Worm (Caenorhabditis elegans) whole organism, L4 larva: ENCODE measurements around the gene bcat-1.
A peak's percentile ranks its signal among the peaks of the same experiment; 100 is the strongest.

Source experiments
- aly-2 ChIP-seq: sonication (generic microtip); optimal IDR thresholded peaks from 2 replicates; lab custom pipeline; 2018; ENCODE audit warnings: missing biosample characterization, missing genetic modification characterization
- ceh-20 ChIP-seq: fragments of 200-800 bp; sonication (Bioruptor generic); IDR thresholded peaks from 2 replicates; pipeline ENCODE4 v1.3.6; 2022; ENCODE audit warnings: missing genetic modification reagents, missing genetic modification characterization, missing compliant biosample characterization
- dve-1 ChIP-seq: sonication (generic microtip); optimal IDR thresholded peaks from 2 replicates; lab custom pipeline; 2017; ENCODE audit warnings: antibody characterized with exemption, mild to moderate bottlenecking, missing genetic modification characterization, missing compliant biosample characterization; ENCODE audit not compliant: insufficient read depth
- egl-43 ChIP-seq: fragments of 200-800 bp; sonication (Bioruptor generic); IDR thresholded peaks from 2 replicates; pipeline ENCODE4 v1.3.6; 2022; ENCODE audit warnings: missing genetic modification reagents, missing genetic modification characterization, missing compliant biosample characterization
- fkh-10 ChIP-seq: fragments of 150-350 bp; optimal IDR thresholded peaks from 2 replicates; lab custom pipeline; 2014; ENCODE audit warnings: missing biosample characterization, missing genetic modification reagents, missing genetic modification characterization
- hlh-30 ChIP-seq: sonication (generic microtip); optimal IDR thresholded peaks from 2 replicates; lab custom pipeline; 2017; ENCODE audit warnings: antibody characterized with exemption, mild to moderate bottlenecking, missing genetic modification characterization, missing compliant biosample characterization; ENCODE audit not compliant: insufficient read depth
- mep-1 ChIP-seq: fragments of 150-350 bp; sonication (generic microtip); optimal IDR thresholded peaks from 3 replicates; lab custom pipeline; 2014; ENCODE audit warnings: missing biosample characterization, missing genetic modification characterization
- ztf-11 ChIP-seq: fragments of 150-350 bp; optimal IDR thresholded peaks from 2 replicates; lab custom pipeline; 2014; ENCODE audit warnings: missing biosample characterization, missing genetic modification characterization

ce11 chrX:12875649-12876048 lies 1.6 kb upstream of the bcat-1 start:
- TF ChIP-seq aly-2 (tag; lab: Kevin White, UChicago) (no peak), dve-1 (tag; lab: Kevin White, UChicago) (no peak), mep-1 (tag; lab: Kevin White, UChicago) (no peak), egl-43 (GFP tag; lab: Robert Waterston, UW) (no peak), hlh-30 (tag; lab: Kevin White, UChicago) (peak; percentile 87), ztf-11 (no peak), fkh-10 (GFP tag; lab: Kevin White, UChicago) (no peak), ceh-20 (GFP tag; lab: Robert Waterston, UW) (no peak)
